Worm (Caenorhabditis elegans): Measurements from ENCODE around the gene F57B1.6.

Gene F57B1.6

DNA sequence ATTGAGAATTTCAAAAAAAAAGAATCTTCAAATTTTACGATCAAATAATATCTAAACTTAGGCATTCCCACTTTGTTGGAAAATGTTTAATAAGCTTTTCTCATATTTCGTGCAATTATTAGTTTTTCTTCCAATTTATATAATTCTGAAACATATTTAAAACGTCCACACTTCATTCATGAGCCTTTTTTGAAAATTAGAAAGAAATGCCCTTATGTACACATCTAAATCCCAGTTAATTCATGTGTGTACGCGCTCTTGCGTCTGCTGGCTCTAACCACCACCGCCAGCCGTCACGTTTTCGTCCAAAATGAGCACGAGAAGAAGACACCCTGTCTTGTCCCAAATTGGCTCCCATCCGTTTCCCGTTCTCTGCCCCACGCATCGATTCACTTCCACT lies 42.9 kb upstream of the F57B1.6 start:
- TF ChIP-seq hmg-11 (tag; optimal IDR thresholded peaks at IDR 0.05), result peak; percentile 4
- no peak for TF ChIP-seq fos-1 (tag; optimal IDR thresholded peaks at IDR 0.05)
- no peak for TF ChIP-seq egl-5 (tag; optimal IDR thresholded peaks at IDR 0.05)
- no peak for TF ChIP-seq nhr-43 (tag; optimal IDR thresholded peaks at IDR 0.05; ENCODE audit: poor library complexity, severe bottlenecking)

DNA sequence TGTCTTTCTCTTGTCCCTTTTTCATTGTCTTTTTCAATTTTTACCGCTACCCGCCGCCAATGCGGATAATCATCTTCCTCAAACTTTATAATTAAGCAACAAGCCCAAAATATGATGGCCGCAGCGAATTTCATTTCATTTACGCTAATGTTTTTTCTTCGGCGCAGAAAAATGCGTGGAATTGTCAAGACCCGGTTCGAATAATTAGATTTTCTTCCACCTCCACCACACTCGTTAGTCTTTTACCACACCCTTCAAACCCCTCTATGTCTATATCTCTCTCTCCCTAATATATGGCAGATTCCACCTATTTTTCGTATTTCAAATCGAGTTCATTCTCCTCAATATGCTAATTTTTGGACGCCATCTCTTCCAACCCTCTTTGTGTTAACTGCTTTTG lies 38.9 kb upstream of the F57B1.6 start:
- no peak for TF ChIP-seq ama-1 (optimal IDR thresholded peaks at IDR 0.05)
- TF ChIP-seq ceh-9 (tag; optimal IDR thresholded peaks at IDR 0.05), result no peak
- TF ChIP-seq nhr-77 (tag; optimal IDR thresholded peaks at IDR 0.05), result no peak
- no peak for TF ChIP-seq mml-1 (tag; optimal IDR thresholded peaks at IDR 0.05)
- TF ChIP-seq zag-1 (tag; optimal IDR thresholded peaks at IDR 0.05), result no peak
- TF ChIP-seq unc-39 (tag; optimal IDR thresholded peaks at IDR 0.05), result no peak
- TF ChIP-seq unc-62 (GFP tag; optimal IDR thresholded peaks at IDR 0.05), result no peak
- no peak for TF ChIP-seq aly-2 (tag; optimal IDR thresholded peaks at IDR 0.05)
- TF ChIP-seq tbx-2 (tag; optimal IDR thresholded peaks at IDR 0.05), result no peak
- TF ChIP-seq hmg-11 (tag; optimal IDR thresholded peaks at IDR 0.05), result no peak
- TF ChIP-seq pqm-1 (tag; optimal IDR thresholded peaks at IDR 0.05), result no peak
- no peak for TF ChIP-seq egl-27 (tag; optimal IDR thresholded peaks at IDR 0.05)
- no peak for TF ChIP-seq nhr-12 (tag; optimal IDR thresholded peaks at IDR 0.05)
- no peak for TF ChIP-seq snpc-4 (tag; optimal IDR thresholded peaks at IDR 0.05)
- TF ChIP-seq ZK546.5 (tag; optimal IDR thresholded peaks at IDR 0.05), result no peak

DNA sequence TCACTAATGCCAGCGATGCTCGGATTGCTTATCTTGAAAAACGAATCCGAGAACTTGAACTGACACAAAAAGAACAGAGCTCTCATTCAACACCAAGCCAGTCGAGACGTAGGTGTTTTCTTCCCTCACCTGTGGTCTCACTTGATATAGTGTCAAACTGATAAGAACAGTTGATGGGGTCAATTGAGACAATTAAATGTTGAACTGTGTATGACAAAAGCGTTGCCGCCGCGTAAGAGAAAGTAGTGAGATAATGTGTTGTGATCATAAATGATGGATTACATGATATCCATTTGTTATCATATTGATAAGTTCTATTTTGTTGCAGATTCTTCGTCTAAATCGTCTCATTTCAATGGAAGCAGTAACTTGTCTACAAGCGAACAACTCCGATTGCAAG lies 35.7 kb upstream of the F57B1.6 start:
- TF ChIP-seq zag-1 (tag; optimal IDR thresholded peaks at IDR 0.05), result no peak
- TF ChIP-seq nhr-43 (tag; optimal IDR thresholded peaks at IDR 0.05; ENCODE audit: poor library complexity, severe bottlenecking), result peak; percentile 5
- peak; percentile 17 for TF ChIP-seq elt-2 (tag; optimal IDR thresholded peaks at IDR 0.05)

DNA sequence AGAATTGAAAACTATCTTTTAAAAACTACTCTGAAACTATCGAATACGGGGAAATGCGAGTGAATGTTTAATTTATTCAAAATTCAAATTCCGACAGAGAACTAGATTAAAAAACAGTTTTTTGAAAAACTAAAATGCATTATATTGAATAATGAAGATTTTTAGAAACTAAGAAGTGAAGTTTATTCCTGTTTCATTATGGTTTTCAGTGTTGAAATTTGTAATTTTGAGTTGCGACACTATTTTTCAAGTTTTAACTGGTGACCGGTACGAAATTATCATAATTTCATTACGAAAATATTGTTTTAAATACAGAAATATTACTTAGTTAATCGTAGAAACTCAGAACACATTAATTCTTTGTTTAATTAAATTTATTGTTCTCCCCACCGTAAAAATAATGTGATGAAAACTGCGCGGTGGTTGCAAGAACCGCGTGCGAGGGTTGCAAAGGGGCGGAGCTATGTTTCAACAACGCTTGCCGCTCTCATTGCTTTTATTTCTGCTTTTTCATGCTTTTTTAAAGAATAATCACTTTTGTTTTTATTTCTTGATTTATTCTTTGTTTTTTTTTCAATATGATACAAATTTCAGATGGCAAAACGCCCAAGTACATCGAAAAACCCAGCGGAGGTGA lies 33.2 kb upstream of the F57B1.6 start, which contains the start of gene him-17:
TSS of gene him-17 (plus strand) at position 595 of the 637 bp plus-strand sequence.
- no peak for TF ChIP-seq unc-62 (GFP tag; optimal IDR thresholded peaks at IDR 0.05)
- no peak for TF ChIP-seq lsy-12 (tag; optimal IDR thresholded peaks at IDR 0.05)
- TF ChIP-seq elt-3 (tag; optimal IDR thresholded peaks at IDR 0.05), result no peak
- TF ChIP-seq nhr-67 (tag; optimal IDR thresholded peaks at IDR 0.05), result peak; percentile 4
- no peak for TF ChIP-seq skn-1 (tag; optimal IDR thresholded peaks at IDR 0.05)
- TF ChIP-seq nhr-28 (tag; optimal IDR thresholded peaks at IDR 0.05), result no peak
- TF ChIP-seq fkh-2 (tag; optimal IDR thresholded peaks at IDR 0.05), result no peak
- TF ChIP-seq R02D3.7 (tag; optimal IDR thresholded peaks at IDR 0.05), result no peak
- peak; percentile 55 for TF ChIP-seq snpc-4 (tag; optimal IDR thresholded peaks at IDR 0.05)
- no peak for TF ChIP-seq nhr-12 (tag; optimal IDR thresholded peaks at IDR 0.05)
- TF ChIP-seq unc-39 (tag; optimal IDR thresholded peaks at IDR 0.05), result no peak
- no peak for TF ChIP-seq nhr-25 (tag; optimal IDR thresholded peaks at IDR 0.05)
- TF ChIP-seq tbx-2 (tag; optimal IDR thresholded peaks at IDR 0.05), result no peak
- no peak for TF ChIP-seq ztf-11 (tag; optimal IDR thresholded peaks at IDR 0.05)
- TF ChIP-seq mml-1 (tag; optimal IDR thresholded peaks at IDR 0.05), result no peak
- no peak for TF ChIP-seq elt-1 (tag; optimal IDR thresholded peaks at IDR 0.05)
- no peak for TF ChIP-seq lin-15B (tag; optimal IDR thresholded peaks at IDR 0.05)
- TF ChIP-seq nfya-1 (tag; optimal IDR thresholded peaks at IDR 0.05; ENCODE audit: insufficient read depth), result no peak
- TF ChIP-seq ceh-28 (tag; optimal IDR thresholded peaks at IDR 0.05), result no peak
- no peak for TF ChIP-seq mdl-1 (tag; optimal IDR thresholded peaks at IDR 0.05)
- no peak for TF ChIP-seq egl-27 (tag; optimal IDR thresholded peaks at IDR 0.05)
- TF ChIP-seq lin-39 (tag; optimal IDR thresholded peaks at IDR 0.05), result no peak
- no peak for TF ChIP-seq ama-1 (optimal IDR thresholded peaks at IDR 0.05)
- peak; percentile 57 for TF ChIP-seq pha-4 (tag; optimal IDR thresholded peaks at IDR 0.05)
- TF ChIP-seq zag-1 (tag; optimal IDR thresholded peaks at IDR 0.05), result no peak
- TF ChIP-seq fos-1 (tag; optimal IDR thresholded peaks at IDR 0.05), result no peak
- no peak for TF ChIP-seq fkh-10 (GFP tag; optimal IDR thresholded peaks at IDR 0.05)
- no peak for TF ChIP-seq ceh-9 (tag; optimal IDR thresholded peaks at IDR 0.05)
- no peak for TF ChIP-seq eor-1 (tag; optimal IDR thresholded peaks at IDR 0.05)
- TF ChIP-seq elt-2 (tag; optimal IDR thresholded peaks at IDR 0.05), result peak; percentile 34
- TF ChIP-seq pqm-1 (tag; optimal IDR thresholded peaks at IDR 0.05), result no peak
- TF ChIP-seq jun-1 (tag; optimal IDR thresholded peaks at IDR 0.05), result no peak
- no peak for TF ChIP-seq nhr-11 (tag; optimal IDR thresholded peaks at IDR 0.05)
- TF ChIP-seq ztf-4 (tag; optimal IDR thresholded peaks at IDR 0.05), result no peak
- peak; percentile 69 for TF ChIP-seq nhr-43 (tag; optimal IDR thresholded peaks at IDR 0.05; ENCODE audit: poor library complexity, severe bottlenecking)
- TF ChIP-seq nhr-237 (tag; optimal IDR thresholded peaks at IDR 0.05), result no peak
- TF ChIP-seq ceh-82 (tag; optimal IDR thresholded peaks at IDR 0.05), result no peak
- no peak for TF ChIP-seq nhr-76 (tag; optimal IDR thresholded peaks at IDR 0.05)
- peak; percentile 69 for TF ChIP-seq aly-2 (tag; optimal IDR thresholded peaks at IDR 0.05)
- TF ChIP-seq nhr-77 (tag; optimal IDR thresholded peaks at IDR 0.05), result no peak
- no peak for TF ChIP-seq egl-5 (tag; optimal IDR thresholded peaks at IDR 0.05)
- no peak for TF ChIP-seq sea-2 (GFP tag; optimal IDR thresholded peaks at IDR 0.05)
- no peak for TF ChIP-seq daf-12 (tag; optimal IDR thresholded peaks at IDR 0.05)
- no peak for TF ChIP-seq ZK546.5 (tag; optimal IDR thresholded peaks at IDR 0.05)

Data from whole organism, L3 larva.